Worm (Caenorhabditis elegans): ENCODE data around the gene ucr-1.

DNA sequence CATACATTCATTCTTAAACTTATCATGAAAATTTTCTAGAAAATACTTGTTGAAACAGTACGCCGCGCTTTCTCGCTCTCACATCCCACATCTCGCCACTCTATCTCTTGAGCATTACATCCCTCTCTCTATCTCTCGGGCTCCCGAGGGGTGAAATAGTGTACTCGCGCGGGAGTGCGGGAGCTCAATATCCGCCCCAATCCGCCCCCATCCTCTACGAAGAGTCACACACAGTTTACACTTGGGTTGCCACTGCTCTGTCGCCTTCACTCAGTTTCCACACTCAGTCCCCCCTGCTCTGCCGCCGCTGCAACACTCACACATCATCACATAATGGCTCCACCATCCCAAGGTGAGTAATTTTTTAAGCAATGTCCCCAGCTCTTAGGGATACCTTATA lies 27.1 kb upstream of the ucr-1 start, which contains the start of gene mlc-3:
- TF ChIP-seq ceh-82 (tag; optimal IDR thresholded peaks at IDR 0.05) (no peak), nhr-6 (tag; optimal IDR thresholded peaks at IDR 0.05) (no peak), fos-1 (tag; optimal IDR thresholded peaks at IDR 0.05) (no peak)

All from whole organism, L2 larva.